Fruit fly (Drosophila melanogaster) whole organism, embryonic: ENCODE results near the gene CG4611.

Source experiments
- Abd-B ChIP-seq: fragments of 200-800 bp; sonication (Bioruptor generic); optimal IDR thresholded peaks from 2 replicates; lab custom pipeline; 2018; ENCODE audit warnings: missing biosample characterization, mild to moderate bottlenecking, missing genetic modification characterization, moderate library complexity
- Atf-2 ChIP-seq: fragments of 200-800 bp; sonication (Bioruptor generic); optimal IDR thresholded peaks from 2 replicates; lab custom pipeline; 2016; ENCODE audit warnings: missing biosample characterization, missing genetic modification characterization
- Atf3 ChIP-seq: fragments of 200-800 bp; sonication (Bioruptor generic); optimal IDR thresholded peaks from 3 replicates; lab custom pipeline; 2016; ENCODE audit warnings: missing biosample characterization, missing genetic modification characterization
- Atf6 ChIP-seq: fragments of 200-800 bp; sonication (Bioruptor generic); IDR thresholded peaks from 2 replicates; pipeline ENCODE4 v1.3.6; 2022; ENCODE audit warnings: missing biosample characterization, missing genetic modification characterization
- BtbVII ChIP-seq: fragments of 200-800 bp; sonication (Bioruptor generic); optimal IDR thresholded peaks from 3 replicates; lab custom pipeline; 2017; ENCODE audit warnings: missing biosample characterization, mild to moderate bottlenecking, missing genetic modification characterization
- C15 ChIP-seq: fragments of 200-800 bp; sonication (Bioruptor generic); IDR thresholded peaks from 3 replicates; pipeline ENCODE4 v1.3.6; 2022; ENCODE audit warnings: missing biosample characterization, missing genetic modification characterization
- CG10431 ChIP-seq: fragments of 200-800 bp; sonication (Bioruptor generic); optimal IDR thresholded peaks from 3 replicates; lab custom pipeline; 2018; ENCODE audit warnings: missing biosample characterization, mild to moderate bottlenecking, missing genetic modification characterization
- CG10462 ChIP-seq: fragments of 200-800 bp; sonication (Bioruptor generic); optimal IDR thresholded peaks from 2 replicates; lab custom pipeline; 2016; ENCODE audit warnings: missing biosample characterization, missing genetic modification characterization
- CG1233 ChIP-seq: fragments of 200-800 bp; sonication (Bioruptor generic); optimal IDR thresholded peaks from 4 replicates; lab custom pipeline; 2018; ENCODE audit warnings: missing biosample characterization, mild to moderate bottlenecking, missing genetic modification characterization
- CG17612 ChIP-seq: fragments of 200-800 bp; sonication (Bioruptor generic); IDR thresholded peaks from 2 replicates; pipeline ENCODE4 v1.3.6; 2022; ENCODE audit warnings: missing biosample characterization, missing genetic modification characterization
- CG2129 ChIP-seq: fragments of 200-800 bp; sonication (Bioruptor generic); IDR thresholded peaks from 2 replicates; pipeline ENCODE4 v1.3.6; 2022; ENCODE audit warnings: missing biosample characterization, missing genetic modification characterization; ENCODE audit not compliant: partially characterized antibody
- CG2202 ChIP-seq: fragments of 200-800 bp; sonication (Bioruptor generic); optimal IDR thresholded peaks from 2 replicates; lab custom pipeline; 2018; ENCODE audit warnings: missing biosample characterization, mild to moderate bottlenecking, missing genetic modification characterization
- CG2875 ChIP-seq: fragments of 200-800 bp; sonication (Bioruptor generic); optimal IDR thresholded peaks from 2 replicates; lab custom pipeline; 2017; ENCODE audit warnings: missing biosample characterization, mild to moderate bottlenecking, missing genetic modification characterization, missing genetic modification reagents
- CG30020 ChIP-seq: fragments of 200-800 bp; optimal IDR thresholded peaks from 2 replicates; lab custom pipeline; 2019; ENCODE audit warnings: missing biosample characterization, mild to moderate bottlenecking, missing genetic modification characterization, moderate library complexity
- CG30403 ChIP-seq: fragments of 200-800 bp; sonication (Bioruptor generic); optimal IDR thresholded peaks from 3 replicates; lab custom pipeline; 2016; ENCODE audit warnings: missing biosample characterization, missing genetic modification characterization
- CG31441 ChIP-seq: fragments of 200-800 bp; sonication (Bioruptor generic); IDR thresholded peaks from 2 replicates; pipeline ENCODE4 v1.3.6; 2022; ENCODE audit warnings: missing biosample characterization, missing genetic modification characterization
- CG3995 ChIP-seq: fragments of 200-800 bp; sonication (Bioruptor generic); optimal IDR thresholded peaks from 3 replicates; lab custom pipeline; 2016; ENCODE audit warnings: missing biosample characterization, missing genetic modification characterization
- CG6813 ChIP-seq: fragments of 200-800 bp; sonication (Bioruptor generic); optimal IDR thresholded peaks from 2 replicates; lab custom pipeline; 2017; ENCODE audit warnings: missing biosample characterization, missing genetic modification characterization, mild to moderate bottlenecking, moderate library complexity, missing genetic modification reagents
- CG7786 ChIP-seq: fragments of 200-800 bp; sonication (Bioruptor generic); optimal IDR thresholded peaks from 2 replicates; lab custom pipeline; 2016; ENCODE audit warnings: missing biosample characterization, missing genetic modification characterization
- CG8388 ChIP-seq: fragments of 200-800 bp; sonication (Bioruptor generic); optimal IDR thresholded peaks from 2 replicates; lab custom pipeline; 2019; ENCODE audit warnings: missing biosample characterization, mild to moderate bottlenecking, missing genetic modification characterization, moderate library complexity
- CG9609 ChIP-seq: fragments of 200-800 bp; sonication (Bioruptor generic); optimal IDR thresholded peaks from 3 replicates; lab custom pipeline; 2016; ENCODE audit warnings: missing biosample characterization, missing genetic modification characterization
- CG9797 ChIP-seq: fragments of 200-800 bp; sonication (Bioruptor generic); optimal IDR thresholded peaks from 3 replicates; lab custom pipeline; 2018; ENCODE audit warnings: missing biosample characterization, mild to moderate bottlenecking, missing genetic modification characterization
- Ets65A ChIP-seq: fragments of 200-800 bp; sonication (Bioruptor generic); peaks from one replicate; lab custom pipeline; 2016; ENCODE audit warnings: missing biosample characterization, missing genetic modification characterization
- H2.0 ChIP-seq: fragments of 200-800 bp; sonication (Bioruptor generic); IDR thresholded peaks from 2 replicates; pipeline ENCODE4 v1.3.6; 2022; ENCODE audit warnings: missing biosample characterization, missing genetic modification characterization
- HmgZ ChIP-seq: fragments of 200-800 bp; sonication (Bioruptor generic); optimal IDR thresholded peaks from 2 replicates; lab custom pipeline; 2018; ENCODE audit warnings: missing biosample characterization, mild to moderate bottlenecking, missing genetic modification characterization
- MESR4 ChIP-seq: fragments of 200-800 bp; sonication (Bioruptor generic); optimal IDR thresholded peaks from 2 replicates; lab custom pipeline; 2018; ENCODE audit warnings: missing biosample characterization, mild to moderate bottlenecking, missing genetic modification characterization, moderate library complexity
- Myb ChIP-seq: fragments of 200-800 bp; sonication (Bioruptor generic); optimal IDR thresholded peaks from 2 replicates; lab custom pipeline; 2016; ENCODE audit warnings: missing biosample characterization, missing genetic modification characterization
- NfI ChIP-seq: fragments of 200-800 bp; sonication (Bioruptor generic); optimal IDR thresholded peaks from 3 replicates; lab custom pipeline; 2018; ENCODE audit warnings: missing biosample characterization, mild to moderate bottlenecking, missing genetic modification characterization, moderate library complexity
- Ssrp ChIP-seq: fragments of 200-800 bp; sonication (Bioruptor generic); optimal IDR thresholded peaks from 2 replicates; lab custom pipeline; 2018; ENCODE audit warnings: missing biosample characterization, mild to moderate bottlenecking, missing genetic modification characterization, moderate library complexity
- Trl ChIP-seq, 3 experiments: fragments of >200 bp in 2 of 3; fragments of 200-800 bp in 1 of 3; sonication (Bioruptor generic) in 1 of 3; optimal IDR thresholded peaks; 2 replicates in 1 of 3; 3 replicates in 2 of 3; lab custom pipeline; 2016 to 2017; ENCODE audit warnings: missing biosample characterization in 1 of 3, missing genetic modification characterization in 1 of 3
- ato ChIP-seq: fragments of 200-800 bp; sonication (Bioruptor generic); IDR thresholded peaks from 2 replicates; pipeline ENCODE4 v1.3.6; 2022; ENCODE audit warnings: missing biosample characterization, missing genetic modification characterization; ENCODE audit not compliant: partially characterized antibody
- az2 ChIP-seq: fragments of 200-800 bp; sonication (Bioruptor generic); optimal IDR thresholded peaks from 3 replicates; lab custom pipeline; 2016; ENCODE audit warnings: missing biosample characterization, missing genetic modification characterization
- bowl ChIP-seq: fragments of 200-800 bp; sonication (Bioruptor generic); IDR thresholded peaks from 2 replicates; pipeline ENCODE4 v1.3.6; 2022; ENCODE audit warnings: missing biosample characterization, missing genetic modification characterization
- br ChIP-seq: fragments of >200 bp; optimal IDR thresholded peaks from 2 replicates; lab custom pipeline; 2017
- crc ChIP-seq: fragments of 200-800 bp; sonication (Bioruptor generic); optimal IDR thresholded peaks from 2 replicates; lab custom pipeline; 2016; ENCODE audit warnings: missing biosample characterization, missing genetic modification characterization
- crol ChIP-seq: fragments of 200-800 bp; sonication (Bioruptor generic); IDR thresholded peaks from 2 replicates; pipeline ENCODE4 v1.3.6; 2022; ENCODE audit warnings: missing biosample characterization, missing genetic modification characterization
- crp ChIP-seq, 2 experiments: fragments of 200-800 bp; sonication (Bioruptor generic); optimal IDR thresholded peaks; 2 replicates in 1 of 2; 3 replicates in 1 of 2; lab custom pipeline; 2017; ENCODE audit warnings: missing biosample characterization in 2 of 2, missing genetic modification characterization in 2 of 2, mild to moderate bottlenecking in 1 of 2, moderate library complexity in 1 of 2
- gcm ChIP-seq: fragments of 200-800 bp; sonication (Bioruptor generic); optimal IDR thresholded peaks from 2 replicates; lab custom pipeline; 2019; ENCODE audit warnings: missing biosample characterization, mild to moderate bottlenecking, missing genetic modification characterization, moderate library complexity
- gem ChIP-seq: fragments of 200-800 bp; sonication (Bioruptor generic); optimal IDR thresholded peaks from 2 replicates; lab custom pipeline; 2019; ENCODE audit warnings: missing biosample characterization, mild to moderate bottlenecking, missing genetic modification characterization, moderate library complexity
- h ChIP-seq: fragments of >200 bp; optimal IDR thresholded peaks from 2 replicates; lab custom pipeline; 2017
- nerfin-2 ChIP-seq: fragments of 200-800 bp; sonication (Bioruptor generic); IDR thresholded peaks from 2 replicates; pipeline ENCODE4 v1.3.6; 2022; ENCODE audit warnings: missing biosample characterization, missing genetic modification characterization; ENCODE audit not compliant: partially characterized antibody
- onecut ChIP-seq: fragments of 200-800 bp; sonication (Bioruptor generic); IDR thresholded peaks from 2 replicates; pipeline ENCODE4 v1.3.6; 2022; ENCODE audit warnings: missing biosample characterization, missing genetic modification characterization
- phol ChIP-seq: fragments of 200-800 bp; sonication (Bioruptor generic); optimal IDR thresholded peaks from 3 replicates; lab custom pipeline; 2018; ENCODE audit warnings: missing biosample characterization, mild to moderate bottlenecking, missing genetic modification characterization, moderate library complexity
- ro ChIP-seq: fragments of 200-800 bp; sonication (Bioruptor generic); IDR thresholded peaks from 2 replicates; pipeline ENCODE4 v1.3.6; 2022; ENCODE audit warnings: missing biosample characterization, missing genetic modification characterization
- sens ChIP-seq: fragments of 200-800 bp; sonication (Bioruptor generic); peaks from one replicate; lab custom pipeline; 2016; ENCODE audit warnings: missing biosample characterization, missing genetic modification characterization
- shn ChIP-seq: fragments of 200-800 bp; sonication (Bioruptor generic); optimal IDR thresholded peaks from 3 replicates; lab custom pipeline; 2016; ENCODE audit warnings: missing biosample characterization, missing genetic modification characterization
- stc ChIP-seq: fragments of 200-800 bp; sonication (Bioruptor generic); IDR thresholded peaks from 2 replicates; pipeline ENCODE4 v1.3.6; 2022; ENCODE audit warnings: missing biosample characterization, missing genetic modification characterization
- sug ChIP-seq: fragments of 200-800 bp; optimal IDR thresholded peaks from 2 replicates; lab custom pipeline; 2019; ENCODE audit warnings: missing biosample characterization, mild to moderate bottlenecking, missing genetic modification characterization, moderate library complexity
- tll ChIP-seq, 2 experiments: fragments of 200-800 bp in 1 of 2; fragments of >200 bp in 1 of 2; sonication (Bioruptor generic) in 1 of 2; optimal IDR thresholded peaks; 2 replicates each; lab custom pipeline; 2017 to 2019; ENCODE audit warnings: missing biosample characterization in 2 of 2, missing genetic modification characterization in 2 of 2, mild to moderate bottlenecking in 1 of 2, moderate library complexity in 1 of 2
- toy ChIP-seq: fragments of 200-800 bp; sonication (Bioruptor generic); IDR thresholded peaks from 2 replicates; pipeline ENCODE4 v1.3.6; 2022; ENCODE audit warnings: missing biosample characterization, missing genetic modification characterization
- trem ChIP-seq: fragments of 200-800 bp; optimal IDR thresholded peaks from 3 replicates; lab custom pipeline; 2019; ENCODE audit warnings: missing biosample characterization, mild to moderate bottlenecking, missing genetic modification characterization, moderate library complexity

CG4611 gene

dm6 chr3L:5139312-5139711, 3.1 kb downstream of the CG4611 start, which contains the start of the genes Tcs5 and CHMP2B (continued):
- TF ChIP-seq CG2875 (GFP tag; lab: Kevin White, UChicago) (peak; percentile 100), bowl (GFP tag; lab: Robert Waterston, UW) (peak; percentile 99), az2 (GFP tag; lab: Kevin White, UChicago) (peak; percentile 100), crc (GFP tag; lab: Kevin White, UChicago) (peak; percentile 99), CG9797 (GFP tag; lab: Kevin White, UChicago) (peak; percentile 74), onecut (GFP tag; lab: Robert Waterston, UW) (peak; percentile 99), CG7786 (peak; percentile 99), Trl (optimal IDR thresholded peaks at IDR 0.05; lab: Kevin White, UChicago) (no peak), Trl (GFP tag; optimal IDR thresholded peaks at IDR 0.05; lab: Kevin White, UChicago) (peak; percentile 100), ro (GFP tag; lab: Robert Waterston, UW) (peak; percentile 100), Atf-2 (GFP tag; lab: Kevin White, UChicago) (peak; percentile 99), phol (peak; percentile 100), h (lab: Kevin White, UChicago) (no peak), crp (GFP tag; optimal IDR thresholded peaks at IDR 0.05; lab: Kevin White, UChicago) (peak; percentile 95 to 96), CG2129 (no peak), CG30403 (GFP tag; lab: Kevin White, UChicago) (peak; percentile 100), Abd-B (peak; percentile 100), Ssrp (tag; lab: Kevin White, UChicago) (peak; percentile 100), BtbVII (GFP tag; lab: Kevin White, UChicago) (peak; percentile 99), Ets65A (GFP tag; lab: Kevin White, UChicago) (peak; percentile 99), gem (peak; percentile 100), CG17612 (GFP tag; lab: Robert Waterston, UW) (peak; percentile 99), H2.0 (peak; percentile 100), NfI (GFP tag; lab: Kevin White, UChicago) (peak; percentile 100), MESR4 (peak; percentile 94), sens (peak; percentile 100), CG10462 (GFP tag; lab: Kevin White, UChicago) (peak; percentile 100), sug (tag; lab: Kevin White, UChicago) (peak; percentile 99), crol (GFP tag; lab: Robert Waterston, UW) (peak; percentile 94), CG6813 (GFP tag; lab: Kevin White, UChicago) (peak; percentile 99), Atf3 (GFP tag; lab: Kevin White, UChicago) (peak; percentile 100), C15 (GFP tag; lab: Robert Waterston, UW) (peak; percentile 100), CG2202 (peak; percentile 100), tll (GFP tag; optimal IDR thresholded peaks at IDR 0.05; lab: Kevin White, UChicago) (peak in 1 of 2 experiments; percentile 87), CG31441 (GFP tag; lab: Robert Waterston, UW) (peak; percentile 99), ato (GFP tag; lab: Robert Waterston, UW) (no peak), CG8388 (peak; percentile 99), CG3995 (GFP tag; lab: Kevin White, UChicago) (peak; percentile 89), CG9609 (GFP tag; lab: Kevin White, UChicago) (peak; percentile 100), CG1233 (peak; percentile 100), Myb (GFP tag; lab: Kevin White, UChicago) (peak; percentile 94), CG10431 (GFP tag; lab: Kevin White, UChicago) (peak; percentile 98), trem (tag; lab: Kevin White, UChicago) (peak; percentile 97), Atf6 (GFP tag; lab: Robert Waterston, UW) (peak; percentile 100), br (lab: Kevin White, UChicago) (no peak), toy (GFP tag; lab: Robert Waterston, UW) (peak; percentile 100), CG30020 (peak; percentile 92), nerfin-2 (GFP tag; lab: Robert Waterston, UW) (peak; percentile 16; the same call in 1 of the 2 replicates), HmgZ (peak; percentile 100), stc (GFP tag; lab: Robert Waterston, UW) (peak; percentile 100), gcm (GFP tag; lab: Kevin White, UChicago) (peak; percentile 99), shn (GFP tag; lab: Kevin White, UChicago) (peak; percentile 99)
